Fruit fly (Drosophila melanogaster) whole organism, larva: ENCODE results near the gene CG13698.

Experiments
- noc ChIP-seq: fragments of 200-800 bp; sonication (Bioruptor generic); optimal IDR thresholded peaks from 3 replicates; lab custom pipeline; 2019; ENCODE audit warnings: missing biosample characterization, mild to moderate bottlenecking, missing genetic modification characterization, moderate library complexity

The CG13698 gene

dm6 chr3L:18106021-18106944 lies at the start of gene CG13698, which contains the start of gene mRpS26:
TSS of gene CG13698 (minus strand) at chr3L:18106149.
TSS of gene mRpS26 (plus strand) at chr3L:18106579.
- peak; percentile 66 for TF ChIP-seq noc

- no peak for TF ChIP-seq noc
Observed at dm6 chr3L:18154140-18154539, 48.2 kb upstream of the CG13698 start.

- TF ChIP-seq noc, result peak; percentile 97
Observed at dm6 chr3L:18148418-18148973, 42.5 kb upstream of the CG13698 start, which contains the start of gene CG7330. TSS of gene CG7330 (plus strand) at chr3L:18148923.

dm6 chr3L:18147596-18147995 lies 41.6 kb upstream of the CG13698 start:
- no peak for TF ChIP-seq noc

- TF ChIP-seq noc, result no peak
Observed at dm6 chr3L:18146833-18147232, 40.9 kb upstream of the CG13698 start.

- TF ChIP-seq noc, result peak; percentile 1
Observed at dm6 chr3L:18144620-18145019, 38.7 kb upstream of the CG13698 start.

dm6 chr3L:18142969-18143368 lies 37.0 kb upstream of the CG13698 start:
- TF ChIP-seq noc, result peak; percentile 26

dm6 chr3L:18139184-18139629 lies 33.3 kb upstream of the CG13698 start, which contains the start of gene geko:
TSS of gene geko (plus strand) at chr3L:18139402.
- TF ChIP-seq noc, result no peak

- TF ChIP-seq noc, result no peak
Observed at dm6 chr3L:18138280-18138679, 32.3 kb upstream of the CG13698 start.

- TF ChIP-seq noc, result no peak
Observed at dm6 chr3L:18137197-18137596, 31.2 kb upstream of the CG13698 start.

dm6 chr3L:18132589-18132988 lies 26.6 kb upstream of the CG13698 start, which contains the start of gene Cyp312a1:
TSS of gene Cyp312a1 (minus strand) at chr3L:18132689.
- TF ChIP-seq noc, result no peak

- no peak for TF ChIP-seq noc
Observed at dm6 chr3L:18124138-18124537, 18.2 kb upstream of the CG13698 start.

- no peak for TF ChIP-seq noc
Observed at dm6 chr3L:18121889-18122288, 15.9 kb upstream of the CG13698 start, which contains the start of gene CG42853. TSS of gene CG42853 (minus strand) at chr3L:18121989.

dm6 chr3L:18114038-18114926 lies 8.3 kb upstream of the CG13698 start:
- TF ChIP-seq noc, result peak; percentile 8

- no peak for TF ChIP-seq noc
Observed at dm6 chr3L:18112669-18113068, 6.7 kb upstream of the CG13698 start, which contains the start of the genes CG32195 and CG7341. TSS of gene CG32195 (plus strand) at chr3L:18112959. TSS of gene CG7341 (plus strand) at chr3L:18112959.

- TF ChIP-seq noc, result no peak
Observed at dm6 chr3L:18109459-18109863, 3.5 kb upstream of the CG13698 start, which contains the start of the genes Polr3D and mus304. TSS of gene Polr3D (minus strand) at chr3L:18109574. TSS of gene mus304 (plus strand) at chr3L:18109814.
